Fruit fly (Drosophila melanogaster) whole organism, pupa: Measurements from ENCODE around the gene Sbds.

Source experiments
- CG10348 ChIP-seq: fragments of 200-800 bp; sonication (Bioruptor generic); IDR thresholded peaks from 2 replicates; pipeline ENCODE4 v1.3.6; 2022; ENCODE audit warnings: missing biosample characterization, missing genetic modification characterization
- CG12605 ChIP-seq: fragments of 200-800 bp; sonication (Bioruptor generic); IDR thresholded peaks from 2 replicates; pipeline ENCODE4 v1.3.6; 2022; ENCODE audit warnings: missing biosample characterization, missing genetic modification characterization
- CG13204 ChIP-seq: fragments of 200-800 bp; sonication (Bioruptor generic); optimal IDR thresholded peaks from 2 replicates; lab custom pipeline; 2018; ENCODE audit warnings: missing biosample characterization, mild to moderate bottlenecking, missing genetic modification characterization, moderate library complexity
- CG14655 ChIP-seq: fragments of 200-800 bp; sonication (Bioruptor generic); optimal IDR thresholded peaks from 3 replicates; lab custom pipeline; 2017; ENCODE audit warnings: mild to moderate bottlenecking, missing biosample characterization, missing genetic modification reagents, missing genetic modification characterization
- CG15710 ChIP-seq: fragments of 200-800 bp; sonication (Bioruptor generic); optimal IDR thresholded peaks from 2 replicates; lab custom pipeline; 2018; ENCODE audit warnings: missing biosample characterization, mild to moderate bottlenecking, missing genetic modification characterization, moderate library complexity
- CG17806 ChIP-seq: fragments of 200-800 bp; sonication (Bioruptor generic); optimal IDR thresholded peaks from 2 replicates; lab custom pipeline; 2018; ENCODE audit warnings: missing biosample characterization, mild to moderate bottlenecking, missing genetic modification characterization, moderate library complexity
- CG32121 ChIP-seq: fragments of 200-800 bp; sonication (Bioruptor generic); IDR thresholded peaks from 2 replicates; pipeline ENCODE4 v1.3.6; 2022; ENCODE audit warnings: missing biosample characterization, missing genetic modification characterization
- CG34367 ChIP-seq: fragments of 200-800 bp; sonication (Bioruptor generic); optimal IDR thresholded peaks from 2 replicates; lab custom pipeline; 2018; ENCODE audit warnings: missing biosample characterization, mild to moderate bottlenecking, missing genetic modification characterization
- CG4496 ChIP-seq: fragments of 200-800 bp; sonication (Bioruptor generic); IDR thresholded peaks from 3 replicates; pipeline ENCODE4 v1.3.6; 2022; ENCODE audit warnings: missing biosample characterization, missing genetic modification characterization
- CG8159 ChIP-seq: fragments of 200-800 bp; sonication (Bioruptor generic); optimal IDR thresholded peaks from 3 replicates; lab custom pipeline; 2018; ENCODE audit warnings: missing biosample characterization, mild to moderate bottlenecking, missing genetic modification characterization, moderate library complexity
- CG8301 ChIP-seq: fragments of 200-800 bp; sonication (Bioruptor generic); optimal IDR thresholded peaks from 2 replicates; lab custom pipeline; 2018; ENCODE audit warnings: missing biosample characterization, mild to moderate bottlenecking, missing genetic modification characterization
- CG9948 ChIP-seq: fragments of 200-800 bp; sonication (Bioruptor generic); optimal IDR thresholded peaks from 2 replicates; lab custom pipeline; 2018; ENCODE audit warnings: missing biosample characterization, mild to moderate bottlenecking, missing genetic modification characterization, moderate library complexity
- D1 ChIP-seq: fragments of 200-800 bp; sonication (Bioruptor generic); optimal IDR thresholded peaks from 2 replicates; lab custom pipeline; 2018; ENCODE audit warnings: missing biosample characterization, mild to moderate bottlenecking, missing genetic modification characterization, moderate library complexity
- EcR ChIP-seq: fragments of 200-800 bp; sonication (Bioruptor generic); optimal IDR thresholded peaks from 3 replicates; lab custom pipeline; 2019; ENCODE audit warnings: missing biosample characterization, missing genetic modification characterization, mild to moderate bottlenecking, moderate library complexity, missing genetic modification reagents
- Ets98B ChIP-seq: fragments of 200-800 bp; sonication (Bioruptor generic); IDR thresholded peaks from 2 replicates; pipeline ENCODE4 v1.3.6; 2022; ENCODE audit warnings: missing biosample characterization, missing genetic modification characterization
- Pif1A ChIP-seq: fragments of 200-800 bp; sonication (Bioruptor generic); optimal IDR thresholded peaks from 3 replicates; lab custom pipeline; 2016; ENCODE audit warnings: missing biosample characterization, missing genetic modification characterization
- Pif1B ChIP-seq: fragments of 200-800 bp; sonication (Bioruptor generic); optimal IDR thresholded peaks from 3 replicates; lab custom pipeline; 2016; ENCODE audit warnings: missing biosample characterization, missing genetic modification characterization
- Snoo ChIP-seq: fragments of 200-800 bp; sonication (Bioruptor generic); optimal IDR thresholded peaks from 3 replicates; lab custom pipeline; 2017; ENCODE audit warnings: missing biosample characterization, mild to moderate bottlenecking, missing genetic modification characterization, inconsistent platforms
- fd96Ca ChIP-seq: fragments of 200-800 bp; sonication (Bioruptor generic); IDR thresholded peaks from 3 replicates; pipeline ENCODE4 v1.3.6; 2022; ENCODE audit warnings: missing biosample characterization, missing genetic modification characterization
- gl ChIP-seq: fragments of 200-800 bp; sonication (Bioruptor generic); optimal IDR thresholded peaks from 2 replicates; lab custom pipeline; 2018; ENCODE audit warnings: missing biosample characterization, mild to moderate bottlenecking, missing genetic modification characterization
- rn ChIP-seq: fragments of 200-800 bp; sonication (Bioruptor generic); IDR thresholded peaks from 2 replicates; pipeline ENCODE4 v1.3.6; 2022; ENCODE audit warnings: missing biosample characterization, missing genetic modification characterization

The Sbds gene

DNA sequence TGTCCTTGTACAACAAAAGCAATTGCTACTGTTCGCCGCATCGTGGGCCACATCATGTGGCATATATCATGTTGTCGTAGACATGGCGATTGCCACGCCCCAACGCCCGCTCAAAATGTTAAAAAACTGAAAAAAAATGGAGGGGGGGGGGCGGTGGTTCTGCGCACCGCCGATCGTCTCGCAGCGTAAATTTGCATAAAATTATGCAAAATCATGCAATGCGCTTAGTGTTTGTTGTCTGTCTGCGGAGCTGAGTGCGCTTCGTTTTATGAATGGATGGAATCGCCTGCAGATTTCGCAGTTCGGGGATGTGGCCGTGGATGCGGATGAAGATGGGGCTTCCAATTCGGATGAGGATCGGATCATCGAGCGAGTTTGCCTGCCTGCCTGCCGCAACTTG, 19.1 kb downstream of the Sbds start:
- TF ChIP-seq fd96Ca (no peak), Pif1A (GFP tag; lab: Kevin White, UChicago) (no peak)

DNA sequence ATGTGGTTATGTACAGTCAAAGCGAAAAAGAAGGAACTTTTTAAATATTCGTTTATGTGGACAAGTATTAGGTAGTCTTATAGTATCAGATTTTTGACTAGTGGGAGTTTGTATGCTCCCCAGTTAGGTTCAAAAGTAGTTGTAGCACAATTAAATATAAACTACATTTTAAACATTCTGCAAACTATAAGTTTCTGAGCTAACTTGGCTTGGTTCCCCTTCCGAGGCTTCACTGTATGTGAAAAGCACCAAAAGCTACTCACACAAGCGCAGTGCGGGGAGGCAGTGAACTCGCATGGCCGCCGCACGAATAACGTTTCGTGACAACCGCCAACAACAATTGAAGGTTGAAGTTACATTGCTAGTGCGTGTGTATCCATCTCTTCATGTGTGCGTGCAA, 24.9 kb downstream of the Sbds start:
- peak; percentile 20; the same call in 1 of the 2 replicates for TF ChIP-seq CG32121 (GFP tag; lab: Robert Waterston, UW)
- no peak for TF ChIP-seq CG14655 (GFP tag; lab: Kevin White, UChicago)
- peak; percentile 38 for TF ChIP-seq Ets98B (GFP tag; lab: Robert Waterston, UW)

DNA sequence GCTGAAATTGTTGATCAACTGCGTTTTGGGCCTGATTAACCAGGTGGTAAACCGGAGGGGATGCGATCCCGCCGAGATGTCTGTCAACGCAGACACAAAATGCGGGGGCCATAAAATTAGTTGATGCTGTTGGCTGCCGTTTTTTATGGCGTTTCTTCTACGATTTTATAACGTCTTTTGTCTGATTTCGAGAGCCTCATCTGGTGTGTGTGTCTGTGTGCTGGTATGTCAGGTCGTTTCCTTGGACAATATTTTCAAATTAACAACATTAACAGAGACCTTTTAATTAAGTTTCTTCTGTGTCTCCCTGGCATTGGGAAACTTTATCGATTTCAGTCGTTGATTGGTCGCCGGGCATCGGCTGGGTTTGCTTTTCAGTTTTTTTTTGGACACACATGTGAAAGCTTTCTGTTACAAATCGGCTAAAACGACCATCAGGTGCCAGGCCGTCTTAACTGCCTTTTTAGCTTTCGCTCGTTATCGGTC, 26.1 kb downstream of the Sbds start:
- TF ChIP-seq EcR (GFP tag; lab: Kevin White, UChicago) (no peak), gl (tag; lab: Kevin White, UChicago) (no peak)

DNA sequence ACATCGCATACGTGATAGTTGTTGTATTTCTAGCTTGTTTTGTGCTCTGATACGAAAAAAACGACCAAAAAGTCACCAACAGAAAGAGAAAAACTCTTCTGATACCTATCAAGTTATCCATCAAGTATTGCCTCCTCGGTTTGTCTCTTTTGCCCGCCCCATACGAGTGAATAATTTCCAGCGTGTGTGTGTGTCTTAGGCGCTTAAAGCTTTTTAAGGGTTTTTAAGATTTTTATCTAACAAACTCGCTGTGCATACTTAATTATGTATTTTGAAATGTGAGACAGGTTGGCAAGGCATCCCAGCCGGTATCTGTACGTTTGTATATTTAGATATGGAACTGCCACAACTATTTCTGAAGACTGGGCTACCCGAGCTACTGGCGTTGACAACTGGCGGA, 26.7 kb downstream of the Sbds start:
- TF ChIP-seq Ets98B (GFP tag; lab: Robert Waterston, UW) (no peak), Pif1B (GFP tag; lab: Kevin White, UChicago) (no peak), CG8301 (tag; lab: Kevin White, UChicago) (no peak)

DNA sequence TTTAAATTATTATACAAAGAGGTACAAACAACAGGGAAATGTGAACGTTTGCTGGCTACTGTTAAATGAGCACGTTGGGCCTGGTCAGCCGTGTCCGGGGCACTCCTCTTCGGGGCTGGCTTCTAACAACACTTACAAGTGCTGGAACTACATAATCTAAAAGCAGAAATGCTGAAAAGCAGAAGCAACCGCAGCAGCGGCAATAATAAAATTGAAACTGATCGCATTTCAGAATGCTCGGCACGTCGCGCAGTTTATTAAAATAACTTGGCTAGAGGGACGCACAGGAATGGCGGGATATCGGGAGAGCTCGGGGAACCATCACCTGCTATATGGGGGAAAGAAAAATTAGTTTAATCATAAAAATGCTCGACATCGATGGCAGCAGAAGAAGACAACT, 30.7 kb downstream of the Sbds start:
- TF ChIP-seq CG17806 (tag; lab: Kevin White, UChicago) (no peak), Pif1A (GFP tag; lab: Kevin White, UChicago) (no peak), CG13204 (no peak), CG15710 (tag; lab: Kevin White, UChicago) (no peak), CG34367 (no peak), Pif1B (GFP tag; lab: Kevin White, UChicago) (no peak), D1 (tag; lab: Kevin White, UChicago) (no peak), CG4496 (GFP tag; lab: Robert Waterston, UW) (no peak), rn (GFP tag; lab: Robert Waterston, UW) (no peak)

DNA sequence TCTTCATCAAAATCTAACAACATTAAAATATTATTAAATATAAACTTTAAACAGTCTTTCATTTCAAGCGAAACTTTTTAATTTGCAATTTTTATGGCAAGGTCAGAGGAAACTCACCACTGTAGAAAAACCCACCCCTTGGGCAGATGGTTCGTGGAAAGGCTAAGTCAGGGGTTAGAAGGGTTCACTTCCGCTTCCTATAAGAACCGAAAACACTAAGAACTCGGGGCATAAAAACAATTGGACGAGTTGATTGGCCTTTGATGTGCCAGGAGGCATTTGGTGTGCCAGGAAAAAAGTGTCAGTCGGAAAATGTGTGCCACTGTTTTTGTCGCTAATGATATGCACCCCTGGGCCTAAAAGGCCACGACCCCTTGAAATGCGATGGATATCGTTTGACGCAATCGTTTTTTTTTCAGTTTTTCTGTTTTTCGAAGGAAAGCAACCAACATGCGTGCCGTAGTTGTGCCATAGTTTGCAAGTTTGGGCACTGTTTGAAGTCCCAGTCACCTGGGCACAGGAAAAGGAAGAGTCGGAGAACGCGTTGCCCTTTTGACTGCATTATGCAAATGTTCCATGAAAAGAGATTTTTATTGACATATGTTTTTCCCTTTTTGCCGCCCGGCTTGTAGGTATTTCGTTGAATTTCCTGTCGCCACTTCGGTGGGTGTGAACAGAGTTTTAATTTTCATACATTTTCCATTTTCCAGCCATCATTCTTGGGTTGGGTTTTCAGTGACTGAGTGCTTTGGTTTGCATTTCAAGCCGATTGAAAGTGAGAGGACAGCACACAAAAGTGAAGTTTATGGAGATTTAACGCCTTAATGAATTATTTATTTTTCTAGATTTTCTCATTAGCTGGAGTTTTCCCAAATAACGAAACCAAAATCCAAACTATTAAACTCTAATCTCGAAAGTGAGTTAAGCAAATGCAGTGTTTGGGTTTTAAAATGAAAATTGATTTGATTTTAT, 32.2 kb downstream of the Sbds start:
- TF ChIP-seq CG8301 (tag; lab: Kevin White, UChicago) = no peak
- no peak for TF ChIP-seq CG13204
- TF ChIP-seq CG12605 = no peak
- no peak for TF ChIP-seq Ets98B (GFP tag; lab: Robert Waterston, UW)
- TF ChIP-seq Pif1A (GFP tag; lab: Kevin White, UChicago) = no peak
- no peak for TF ChIP-seq CG9948 (tag; lab: Kevin White, UChicago)
- no peak for TF ChIP-seq EcR (GFP tag; lab: Kevin White, UChicago)
- no peak for TF ChIP-seq fd96Ca
- TF ChIP-seq CG34367 = no peak
- TF ChIP-seq, all 21 proteins: peak for 0

DNA sequence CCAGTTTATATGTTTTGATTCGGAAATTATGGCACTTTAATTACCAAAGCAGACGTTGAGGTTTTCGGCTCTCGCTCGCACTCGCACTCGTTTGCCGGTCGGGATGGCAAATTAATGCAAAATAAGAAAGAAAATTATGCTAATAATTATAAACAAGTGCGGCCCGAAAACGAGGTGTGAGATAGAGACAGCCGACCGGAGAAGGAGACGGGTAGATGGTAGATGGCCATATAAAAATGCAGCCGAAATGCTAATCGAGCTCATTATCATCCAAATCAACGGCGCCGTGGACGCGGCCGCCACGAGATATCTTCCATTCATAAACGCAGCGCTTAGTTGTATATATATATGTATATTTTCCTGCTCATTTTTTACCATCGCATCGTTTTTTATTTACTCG, 34.8 kb downstream of the Sbds start:
- no peak for TF ChIP-seq CG4496 (GFP tag; lab: Robert Waterston, UW)
- TF ChIP-seq CG9948 (tag; lab: Kevin White, UChicago) = no peak
- TF ChIP-seq CG15710 (tag; lab: Kevin White, UChicago) = no peak
- no peak for TF ChIP-seq Ets98B (GFP tag; lab: Robert Waterston, UW)
- no peak for TF ChIP-seq fd96Ca
- no peak for TF ChIP-seq CG10348 (GFP tag; lab: Robert Waterston, UW)
- TF ChIP-seq CG8159 (tag; lab: Kevin White, UChicago) = no peak
- no peak for TF ChIP-seq Snoo (tag; lab: Kevin White, UChicago)

DNA sequence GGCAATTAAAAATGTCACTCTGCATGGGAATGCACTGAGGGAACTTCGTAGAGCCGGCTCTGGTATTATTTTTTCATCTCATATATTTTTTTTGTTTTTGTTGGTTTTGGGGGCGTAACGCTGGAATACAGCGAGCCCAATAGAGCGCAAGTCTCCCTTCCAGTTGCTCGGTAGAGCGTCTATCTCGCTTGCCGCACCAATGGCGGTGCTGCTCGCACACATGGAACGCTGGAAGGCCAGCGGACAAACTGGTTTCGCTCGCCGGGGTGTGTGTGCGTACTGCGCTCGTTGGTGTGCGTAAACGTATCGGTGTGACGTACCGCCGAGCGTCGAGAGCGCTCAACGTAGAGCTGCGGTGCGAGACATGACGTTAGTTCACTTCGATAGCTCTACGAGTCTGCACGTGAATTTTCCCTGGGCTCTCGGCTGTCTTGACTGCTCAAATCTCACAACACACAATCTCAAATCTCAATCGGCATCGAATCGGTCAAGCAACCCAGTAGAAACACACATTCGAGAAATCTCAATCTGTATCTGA, 37.1 kb downstream of the Sbds start, which contains the start of gene vvl:
Gene vvl (plus strand): TSS at position 371 of the 538 bp plus-strand sequence.
- TF ChIP-seq CG14655 (GFP tag; lab: Kevin White, UChicago) (peak; percentile 7), Ets98B (GFP tag; lab: Robert Waterston, UW) (peak; percentile 47), CG9948 (tag; lab: Kevin White, UChicago) (no peak), EcR (GFP tag; lab: Kevin White, UChicago) (no peak), Snoo (tag; lab: Kevin White, UChicago) (peak; percentile 4), Pif1A (GFP tag; lab: Kevin White, UChicago) (no peak), rn (GFP tag; lab: Robert Waterston, UW) (no peak), CG10348 (GFP tag; lab: Robert Waterston, UW) (no peak), CG8301 (tag; lab: Kevin White, UChicago) (no peak), CG34367 (no peak), CG13204 (peak; percentile 87), CG12605 (peak; percentile 59; the same call in 1 of the 2 replicates), CG4496 (GFP tag; lab: Robert Waterston, UW) (peak; percentile 81), CG15710 (tag; lab: Kevin White, UChicago) (peak; percentile 28), fd96Ca (peak; percentile 56; the same call in 1 of the 3 replicates), Pif1B (GFP tag; lab: Kevin White, UChicago) (no peak), CG32121 (GFP tag; lab: Robert Waterston, UW) (peak; percentile 64; the same call in 1 of the 2 replicates), D1 (tag; lab: Kevin White, UChicago) (no peak), CG17806 (tag; lab: Kevin White, UChicago) (no peak), gl (tag; lab: Kevin White, UChicago) (no peak), CG8159 (tag; lab: Kevin White, UChicago) (peak; percentile 3)
